Worm (Caenorhabditis elegans) whole organism, late embryonic: ENCODE measurements around the gene dnj-25.

Source experiments
- K02D7.2 ChIP-seq: sonication (generic microtip); optimal IDR thresholded peaks from 2 replicates; lab custom pipeline; 2017; ENCODE audit warnings: mild to moderate bottlenecking, missing genetic modification characterization, missing compliant biosample characterization
- pros-1 ChIP-seq: fragments of 150-350 bp; optimal IDR thresholded peaks from 2 replicates; lab custom pipeline; 2014; ENCODE audit warnings: missing biosample characterization, missing genetic modification reagents, missing genetic modification characterization
- syd-9 ChIP-seq: sonication (generic microtip); optimal IDR thresholded peaks from 2 replicates; lab custom pipeline; 2016; ENCODE audit warnings: mild to moderate bottlenecking, missing genetic modification characterization, moderate library complexity, missing compliant biosample characterization

DNA sequence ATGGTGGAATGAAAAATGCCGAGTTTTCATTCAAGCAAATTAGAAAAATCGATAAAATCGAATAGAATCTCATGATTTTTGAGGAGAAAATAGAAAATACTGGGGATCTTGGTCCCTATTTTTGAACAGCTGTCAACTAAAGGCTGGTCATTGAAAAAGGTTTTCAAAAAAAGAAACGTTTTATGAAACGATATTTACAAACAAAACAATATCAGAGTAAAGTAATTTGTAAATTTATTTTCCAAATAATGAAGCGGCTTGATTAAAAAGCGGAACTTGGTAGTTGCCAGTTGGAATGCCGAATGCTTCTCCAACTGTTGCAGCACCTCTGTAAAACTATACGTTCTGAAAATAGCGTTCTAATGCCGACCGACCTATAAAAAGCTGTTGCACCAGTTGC, 29.5 kb upstream of the dnj-25 start, which contains the start of gene F38A6.5:
- TF ChIP-seq pros-1 (no peak), syd-9 (no peak), K02D7.2 (tag; lab: Kevin White, UChicago) (no peak)
